Worm (Caenorhabditis elegans) whole organism, L4 larva: Measurements from ENCODE around the gene F27D9.7.
A peak's percentile ranks its signal among the peaks of the same experiment; 100 is the strongest.

Source experiments
- D1046.2 ChIP-seq: fragments of 200-800 bp; sonication (Bioruptor generic); IDR thresholded peaks from 2 replicates; pipeline ENCODE4 v1.3.6; 2022; ENCODE audit warnings: missing genetic modification characterization, missing compliant biosample characterization
- F10B5.3 ChIP-seq: sonication (generic microtip); optimal IDR thresholded peaks from 2 replicates; lab custom pipeline; 2016; ENCODE audit warnings: mild to moderate bottlenecking, missing genetic modification characterization, missing compliant biosample characterization
- F37D6.2 ChIP-seq: sonication (generic microtip); optimal IDR thresholded peaks from 2 replicates; lab custom pipeline; 2016; ENCODE audit warnings: mild to moderate bottlenecking, missing genetic modification characterization, missing compliant biosample characterization
- F44E2.7 ChIP-seq: fragments of 200-800 bp; sonication (Bioruptor generic); IDR thresholded peaks from 2 replicates; pipeline ENCODE4 v2.1.2; 2022; ENCODE audit warnings: missing genetic modification characterization, missing compliant biosample characterization
- Y105C5A.15 ChIP-seq: fragments of 200-800 bp; sonication (Bioruptor generic); IDR thresholded peaks from 2 replicates; pipeline ENCODE4 v1.3.6; 2022; ENCODE audit warnings: missing genetic modification characterization, missing compliant biosample characterization
- Y48G9A.11 ChIP-seq: fragments of 200-800 bp; sonication (Bioruptor generic); IDR thresholded peaks from 2 replicates; pipeline ENCODE4 v1.3.6; 2022; ENCODE audit warnings: missing genetic modification reagents, missing genetic modification characterization, missing compliant biosample characterization
- Y5F2A.4 ChIP-seq: fragments of 200-800 bp; sonication (Bioruptor generic); optimal IDR thresholded peaks from 2 replicates; lab custom pipeline; 2018; ENCODE audit warnings: mild to moderate bottlenecking, missing genetic modification characterization, missing compliant biosample characterization
- ZK337.2 ChIP-seq: fragments of 200-800 bp; sonication (Bioruptor generic); IDR thresholded peaks from 2 replicates; pipeline ENCODE4 v1.3.6; 2022; ENCODE audit warnings: missing genetic modification reagents, missing genetic modification characterization, missing compliant biosample characterization
- aha-1 ChIP-seq: fragments of 150-350 bp; peaks from one replicate; lab custom pipeline; 2014; ENCODE audit warnings: missing biosample characterization, missing genetic modification characterization
- aly-2 ChIP-seq: sonication (generic microtip); optimal IDR thresholded peaks from 2 replicates; lab custom pipeline; 2018; ENCODE audit warnings: missing biosample characterization, missing genetic modification characterization
- attf-4 ChIP-seq: sonication (generic microtip); optimal IDR thresholded peaks from 3 replicates; lab custom pipeline; 2017; ENCODE audit warnings: missing biosample characterization, missing genetic modification characterization
- ceh-62 ChIP-seq: sonication (generic microtip); optimal IDR thresholded peaks from 2 replicates; lab custom pipeline; 2017; ENCODE audit warnings: missing biosample characterization, missing genetic modification characterization
- daf-12 ChIP-seq: fragments of 150-350 bp; optimal IDR thresholded peaks from 2 replicates; lab custom pipeline; 2014; ENCODE audit warnings: missing biosample characterization, missing genetic modification reagents, missing genetic modification characterization
- daf-16 ChIP-seq, 3 experiments: sonication (generic microtip); optimal IDR thresholded peaks; 2 replicates each; lab custom pipeline; 2016 to 2017; ENCODE audit warnings: missing genetic modification characterization in 3 of 3, missing genetic modification reagents in 3 of 3, mild to moderate bottlenecking in 2 of 3, missing compliant biosample characterization in 2 of 3, missing biosample characterization in 1 of 3, moderate library complexity in 1 of 3
- daf-19 ChIP-seq: fragments of 200-800 bp; sonication (Bioruptor generic); conservative IDR thresholded peaks from 2 replicates; pipeline ENCODE4 v1.3.6; 2022; ENCODE audit warnings: missing genetic modification characterization, missing compliant biosample characterization
- dmd-8 ChIP-seq: fragments of 200-800 bp; sonication (Bioruptor generic); IDR thresholded peaks from 2 replicates; pipeline ENCODE4 v1.3.6; 2022; ENCODE audit warnings: missing genetic modification characterization, missing compliant biosample characterization
- dpl-1 ChIP-seq: fragments of 150-350 bp; optimal IDR thresholded peaks from 2 replicates; lab custom pipeline; 2014; ENCODE audit warnings: missing biosample characterization, missing genetic modification reagents, missing genetic modification characterization
- fkh-10 ChIP-seq: fragments of 150-350 bp; optimal IDR thresholded peaks from 2 replicates; lab custom pipeline; 2014; ENCODE audit warnings: missing biosample characterization, missing genetic modification reagents, missing genetic modification characterization
- hlh-11 ChIP-seq: fragments of 200-800 bp; sonication (Bioruptor generic); optimal IDR thresholded peaks from 2 replicates; lab custom pipeline; 2018; ENCODE audit warnings: mild to moderate bottlenecking, missing genetic modification characterization, missing compliant biosample characterization
- lin-29 ChIP-seq: fragments of 200-800 bp; sonication (Bioruptor generic); IDR thresholded peaks from 2 replicates; pipeline ENCODE4 v1.3.6; 2022; ENCODE audit warnings: missing genetic modification reagents, missing genetic modification characterization, missing compliant biosample characterization
- lin-38 ChIP-seq: fragments of 200-800 bp; sonication (Bioruptor generic); IDR thresholded peaks from 2 replicates; pipeline ENCODE4 v1.3.6; 2022; ENCODE audit warnings: missing genetic modification reagents, missing genetic modification characterization, missing compliant biosample characterization
- lsy-2 ChIP-seq, 2 experiments: fragments of 150-350 bp in 1 of 2; sonication (generic microtip) in 1 of 2; optimal IDR thresholded peaks; 2 replicates each; lab custom pipeline; 2014 to 2017; ENCODE audit warnings: missing biosample characterization in 2 of 2, missing genetic modification characterization in 2 of 2
- mdl-1 ChIP-seq, 2 experiments: fragments of 150-350 bp in 1 of 2; sonication (generic microtip) in 1 of 2; optimal IDR thresholded peaks; 2 replicates each; lab custom pipeline; 2014 to 2017; ENCODE audit warnings: missing biosample characterization in 2 of 2, missing genetic modification characterization in 2 of 2
- mdt-29 ChIP-seq: fragments of 200-800 bp; sonication (Bioruptor generic); IDR thresholded peaks from 2 replicates; pipeline ENCODE4 v1.3.6; 2022; ENCODE audit warnings: missing genetic modification reagents, missing genetic modification characterization, missing compliant biosample characterization
- mep-1 ChIP-seq: fragments of 150-350 bp; sonication (generic microtip); optimal IDR thresholded peaks from 3 replicates; lab custom pipeline; 2014; ENCODE audit warnings: missing biosample characterization, missing genetic modification characterization
- mxl-2 ChIP-seq: fragments of 200-800 bp; sonication (Bioruptor generic); conservative IDR thresholded peaks from 2 replicates; pipeline ENCODE4 v1.3.6; 2022; ENCODE audit warnings: missing genetic modification reagents, missing genetic modification characterization, missing compliant biosample characterization
- nhr-10 ChIP-seq: fragments of 150-350 bp; optimal IDR thresholded peaks from 2 replicates; lab custom pipeline; 2014; ENCODE audit warnings: missing biosample characterization, missing genetic modification characterization
- nhr-28 ChIP-seq: fragments of 150-350 bp; optimal IDR thresholded peaks from 2 replicates; lab custom pipeline; 2014; ENCODE audit warnings: missing biosample characterization, missing genetic modification characterization
- nhr-48 ChIP-seq: sonication (generic microtip); optimal IDR thresholded peaks from 2 replicates; lab custom pipeline; 2016; ENCODE audit warnings: mild to moderate bottlenecking, missing genetic modification characterization, missing compliant biosample characterization
- php-3 ChIP-seq: fragments of 200-800 bp; sonication (Bioruptor generic); IDR thresholded peaks from 2 replicates; pipeline ENCODE4 v1.3.6; 2022; ENCODE audit warnings: missing genetic modification reagents, missing genetic modification characterization, missing compliant biosample characterization
- pqm-1 ChIP-seq: sonication (generic microtip); optimal IDR thresholded peaks from 2 replicates; lab custom pipeline; 2017; ENCODE audit warnings: missing biosample characterization, missing genetic modification characterization
- saeg-2 ChIP-seq: fragments of 200-800 bp; sonication (Bioruptor generic); IDR thresholded peaks from 2 replicates; pipeline ENCODE4 v1.3.6; 2022; ENCODE audit warnings: missing genetic modification reagents, missing genetic modification characterization, missing compliant biosample characterization
- sdz-12 ChIP-seq: fragments of 200-800 bp; sonication (Bioruptor generic); optimal IDR thresholded peaks from 2 replicates; lab custom pipeline; 2018; ENCODE audit warnings: mild to moderate bottlenecking, missing genetic modification characterization, missing compliant biosample characterization
- snpc-4 ChIP-seq: fragments of 150-350 bp; optimal IDR thresholded peaks from 2 replicates; lab custom pipeline; 2014; ENCODE audit warnings: missing biosample characterization, missing genetic modification characterization
- tag-97 ChIP-seq: fragments of 200-800 bp; sonication (Bioruptor generic); IDR thresholded peaks from 2 replicates; pipeline ENCODE4 v1.3.6; 2022; ENCODE audit warnings: missing genetic modification characterization, missing compliant biosample characterization
- unc-39 ChIP-seq: sonication (generic microtip); optimal IDR thresholded peaks from 2 replicates; lab custom pipeline; 2017; ENCODE audit warnings: missing biosample characterization, missing genetic modification characterization
- unc-62 ChIP-seq, 3 experiments: fragments of 150-350 bp in 1 of 3; sonication (generic microtip); optimal IDR thresholded peaks in 2 of 3; peaks in 1 of 3; 1 replicate in 1 of 3; 2 replicates in 2 of 3; lab custom pipeline; 2014 to 2017; ENCODE audit warnings: missing biosample characterization in 3 of 3, missing genetic modification characterization in 3 of 3, missing genetic modification reagents in 3 of 3, missing genotype in 1 of 3
- vab-7 ChIP-seq: fragments of 200-800 bp; sonication (Bioruptor generic); IDR thresholded peaks from 2 replicates; pipeline ENCODE4 v1.3.6; 2022; ENCODE audit warnings: missing genetic modification reagents, missing genetic modification characterization, missing compliant biosample characterization
- zfp-3 ChIP-seq: fragments of 200-800 bp; sonication (Bioruptor generic); conservative IDR thresholded peaks from 2 replicates; pipeline ENCODE4 v1.3.6; 2022; ENCODE audit warnings: missing genetic modification reagents, missing genetic modification characterization, missing compliant biosample characterization
- zip-11 ChIP-seq: fragments of 200-800 bp; sonication (Bioruptor generic); IDR thresholded peaks from 2 replicates; pipeline ENCODE4 v1.3.6; 2022; ENCODE audit warnings: missing genetic modification characterization, missing compliant biosample characterization
- ztf-11 ChIP-seq: fragments of 150-350 bp; optimal IDR thresholded peaks from 2 replicates; lab custom pipeline; 2014; ENCODE audit warnings: missing biosample characterization, missing genetic modification characterization
- ztf-7 ChIP-seq: fragments of 150-350 bp; optimal IDR thresholded peaks from 2 replicates; lab custom pipeline; 2014; ENCODE audit warnings: missing biosample characterization, missing genetic modification characterization

The F27D9.7 gene

DNA sequence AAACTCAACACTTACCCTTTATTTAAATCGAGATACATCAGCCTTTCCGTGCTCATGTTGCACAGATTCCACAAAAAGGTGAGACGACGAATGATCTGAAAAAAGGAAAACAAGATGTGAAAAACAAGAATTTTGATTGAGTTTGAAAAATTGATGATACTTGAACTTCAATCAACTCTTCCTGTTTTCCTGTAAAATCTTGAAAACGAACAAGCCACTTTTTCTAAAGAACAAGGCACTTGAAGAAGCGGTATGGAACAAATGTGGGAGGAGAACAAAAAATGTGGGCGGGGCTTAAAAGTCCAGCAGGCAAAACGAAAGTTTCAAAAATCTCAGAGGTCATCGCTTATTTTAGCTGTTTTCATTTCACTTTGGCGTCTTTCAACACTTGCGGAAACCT lies 36.5 kb upstream of the F27D9.7 start, which contains the start of gene kvs-1:
TSS of gene kvs-1 (minus strand) at position 101 of the 400 bp plus-strand sequence.
- no peak for TF ChIP-seq mdl-1 (tag; optimal IDR thresholded peaks at IDR 0.05; lab: Kevin White, UChicago)
- TF ChIP-seq ztf-11, result no peak
- TF ChIP-seq F10B5.3 (tag; lab: Kevin White, UChicago), result no peak
- no peak for TF ChIP-seq daf-19
- TF ChIP-seq sdz-12, result no peak
- no peak for TF ChIP-seq php-3 (GFP tag; lab: Robert Waterston, UW)
- no peak for TF ChIP-seq mxl-2 (GFP tag; lab: Robert Waterston, UW)
- TF ChIP-seq D1046.2 (GFP tag; lab: Robert Waterston, UW), result no peak
- TF ChIP-seq mdt-29 (GFP tag; lab: Robert Waterston, UW), result no peak
- TF ChIP-seq nhr-48, result no peak
- no peak for TF ChIP-seq lin-38
- TF ChIP-seq vab-7 (GFP tag; lab: Robert Waterston, UW), result no peak
- TF ChIP-seq, all 104 proteins: peak for 0

DNA sequence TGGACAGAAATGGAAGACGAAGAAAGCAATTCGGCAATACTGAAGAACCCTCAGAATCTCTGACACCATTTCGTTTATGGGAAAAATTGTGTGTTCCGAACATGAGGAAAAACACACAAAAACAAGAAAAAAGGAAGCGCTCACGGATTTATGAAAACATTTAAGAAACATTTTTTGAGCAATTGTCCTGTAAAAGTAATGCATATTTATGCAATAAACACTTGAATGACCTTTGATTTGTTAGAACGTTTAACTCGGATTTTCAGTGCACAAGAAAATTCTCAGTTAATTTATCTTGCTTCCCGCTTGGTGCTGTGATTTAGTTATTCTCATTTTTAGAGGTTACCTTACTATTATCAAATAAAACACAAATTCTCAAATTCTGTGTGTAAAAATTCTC lies 33.3 kb upstream of the F27D9.7 start:
- TF ChIP-seq daf-12 (tag; lab: Kevin White, UChicago), result no peak
- no peak for TF ChIP-seq dmd-8
- TF ChIP-seq pqm-1 (tag; lab: Kevin White, UChicago), result no peak
- TF ChIP-seq saeg-2, result no peak
- TF ChIP-seq nhr-10, result no peak
- no peak for TF ChIP-seq attf-4 (tag; lab: Kevin White, UChicago)
- peak; percentile 70 for TF ChIP-seq aha-1
- no peak for TF ChIP-seq vab-7 (GFP tag; lab: Robert Waterston, UW)

ce11 chrX:7689570-7689969 lies 19.0 kb upstream of the F27D9.7 start:
- TF ChIP-seq unc-62 (GFP tag; optimal IDR thresholded peaks at IDR 0.05 in 1 of 2; lab: Kevin White, UChicago), result peak in 1 of 2 experiments; percentile 71
- TF ChIP-seq unc-62 (tag; optimal IDR thresholded peaks at IDR 0.05; lab: Kevin White, UChicago), result no peak
- TF ChIP-seq nhr-28 (tag; lab: Kevin White, UChicago), result no peak
- peak; percentile 48 for TF ChIP-seq aha-1

ce11 chrX:7689119-7689518 lies 18.6 kb upstream of the F27D9.7 start, which contains the start of gene clik-2:
clik-2 (minus strand) TSS chrX:7689219.
- TF ChIP-seq ceh-62 (no peak), snpc-4 (no peak), nhr-10 (no peak), Y5F2A.4 (no peak), lin-29 (GFP tag; lab: Robert Waterston, UW) (no peak), php-3 (GFP tag; lab: Robert Waterston, UW) (no peak), Y48G9A.11 (GFP tag; lab: Robert Waterston, UW) (no peak), daf-16 (GFP tag; optimal IDR thresholded peaks at IDR 0.05; lab: Kevin White, UChicago) (no peak), daf-16 (tag; optimal IDR thresholded peaks at IDR 0.05; lab: Kevin White, UChicago) (no peak), ztf-7 (tag; lab: Kevin White, UChicago) (no peak), lin-38 (no peak), nhr-48 (no peak), aly-2 (tag; lab: Kevin White, UChicago) (no peak)

DNA sequence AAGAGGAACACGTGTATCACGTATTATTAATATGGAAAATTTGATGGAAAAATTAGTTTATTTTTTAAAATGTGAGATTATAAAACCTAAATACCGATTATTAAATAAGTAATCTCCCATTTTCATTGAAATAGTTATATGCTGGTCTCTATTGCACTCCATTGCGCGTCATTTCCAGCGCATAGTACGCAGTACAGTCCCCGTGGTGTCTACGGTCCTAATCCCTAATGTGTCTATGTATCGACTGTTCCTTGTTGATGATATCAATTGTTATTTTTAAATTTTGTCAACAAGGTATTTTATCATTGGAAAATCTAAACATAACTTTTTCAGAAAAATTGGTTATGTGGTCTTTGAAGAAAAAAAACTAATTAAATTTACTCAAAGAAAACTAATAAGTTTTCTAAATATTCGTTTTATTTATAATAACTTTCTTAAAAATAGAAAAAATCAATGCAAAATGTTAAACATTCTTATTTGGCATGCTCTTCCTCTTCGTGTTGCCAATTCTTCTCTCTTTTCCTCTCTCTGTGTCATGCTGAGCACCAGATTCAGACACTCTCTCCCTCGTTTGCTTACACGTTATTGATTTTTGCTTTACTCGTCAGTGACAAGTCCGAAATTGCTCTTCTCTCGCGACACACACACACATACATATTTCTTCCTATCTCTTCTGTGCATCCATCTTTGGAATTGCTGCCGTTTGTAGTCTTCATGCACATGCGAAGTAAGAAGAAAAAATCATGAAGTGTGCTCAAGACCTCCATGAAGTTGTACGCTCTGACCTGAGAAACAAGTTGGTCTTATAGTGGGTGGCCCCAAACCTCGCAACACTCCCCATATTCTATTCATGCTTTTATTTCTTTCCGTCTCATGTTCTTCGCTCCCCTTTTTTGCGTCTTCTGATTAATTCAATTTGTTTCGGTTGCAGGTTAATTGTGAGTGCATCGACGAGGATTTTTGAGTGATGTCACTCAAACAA lies 11.7 kb upstream of the F27D9.7 start, which contains the start of gene unc-18:
TSS of gene unc-18 (plus strand) at position 932 of the 982 bp plus-strand sequence.
- TF ChIP-seq unc-62 (GFP tag; optimal IDR thresholded peaks at IDR 0.05 in 1 of 2; lab: Kevin White, UChicago) (peak in 1 of 2 experiments; percentile 99), unc-62 (tag; optimal IDR thresholded peaks at IDR 0.05; lab: Kevin White, UChicago) (no peak), unc-39 (tag; lab: Kevin White, UChicago) (no peak), tag-97 (GFP tag; lab: Robert Waterston, UW) (no peak), fkh-10 (GFP tag; lab: Kevin White, UChicago) (peak; percentile 91), F44E2.7 (no peak), F37D6.2 (tag; lab: Kevin White, UChicago) (peak; percentile 54), zip-11 (GFP tag; lab: Robert Waterston, UW) (no peak), daf-16 (GFP tag; optimal IDR thresholded peaks at IDR 0.05; lab: Kevin White, UChicago) (no peak), daf-16 (tag; optimal IDR thresholded peaks at IDR 0.05; lab: Kevin White, UChicago) (peak; percentile 82), lsy-2 (tag; optimal IDR thresholded peaks at IDR 0.05; lab: Kevin White, UChicago) (peak in 1 of 2 experiments; percentile 34), mep-1 (tag; lab: Kevin White, UChicago) (peak; percentile 58), Y105C5A.15 (GFP tag; lab: Robert Waterston, UW) (no peak), Y48G9A.11 (GFP tag; lab: Robert Waterston, UW) (no peak), snpc-4 (no peak), zfp-3 (GFP tag; lab: Robert Waterston, UW) (no peak), attf-4 (tag; lab: Kevin White, UChicago) (no peak), hlh-11 (peak; percentile 3), dpl-1 (GFP tag; lab: Kevin White, UChicago) (no peak), ZK337.2 (GFP tag; lab: Robert Waterston, UW) (no peak)
